Fruit fly (Drosophila melanogaster) Kc167 (cell line): ENCODE data around the gene CG7326.

Experiments used
- Myc ChIP-seq: fragments of >200 bp; optimal IDR thresholded peaks from 2 replicates; lab custom pipeline; 2017; ENCODE audit warnings: missing external identifiers
- Sin3A ChIP-seq: fragments of >200 bp; optimal IDR thresholded peaks from 2 replicates; lab custom pipeline; 2018; ENCODE audit warnings: missing external identifiers
- h ChIP-seq: fragments of >200 bp; optimal IDR thresholded peaks from 3 replicates; lab custom pipeline; 2018; ENCODE audit warnings: missing external identifiers
- insv ChIP-seq: fragments of >200 bp; optimal IDR thresholded peaks from 3 replicates; lab custom pipeline; 2018; ENCODE audit warnings: missing external identifiers
- psq ChIP-seq: fragments of >200 bp; optimal IDR thresholded peaks from 2 replicates; lab custom pipeline; 2017; ENCODE audit warnings: missing external identifiers
- ttk ChIP-seq: sonication (Bioruptor generic); optimal IDR thresholded peaks from 2 replicates; lab custom pipeline; 2017; ENCODE audit warnings: missing external identifiers

Gene CG7326

dm6 chrX:18838929-18839576, 24.5 kb downstream of the CG7326 start:
- no peak for TF ChIP-seq Sin3A (lab: Kevin White, UChicago)
- no peak for TF ChIP-seq ttk (lab: Kevin White, UChicago)
- TF ChIP-seq psq (lab: Kevin White, UChicago): no peak
- TF ChIP-seq Myc: no peak
- TF ChIP-seq h (lab: Kevin White, UChicago): no peak
- TF ChIP-seq insv (lab: Kevin White, UChicago): no peak

- TF ChIP-seq Sin3A (lab: Kevin White, UChicago) (no peak), Myc (no peak), ttk (lab: Kevin White, UChicago) (no peak), h (lab: Kevin White, UChicago) (no peak), insv (lab: Kevin White, UChicago) (no peak), psq (lab: Kevin White, UChicago) (no peak)
These were observed 25.1 kb downstream of the CG7326 start for dm6 chrX:18838470-18838869.

dm6 chrX:18837046-18837445, 26.5 kb downstream of the CG7326 start:
- TF ChIP-seq Sin3A (lab: Kevin White, UChicago): no peak
- no peak for TF ChIP-seq insv (lab: Kevin White, UChicago)
- TF ChIP-seq psq (lab: Kevin White, UChicago): no peak
- TF ChIP-seq h (lab: Kevin White, UChicago): no peak
- TF ChIP-seq ttk (lab: Kevin White, UChicago): no peak
- TF ChIP-seq Myc: no peak

- TF ChIP-seq Sin3A (lab: Kevin White, UChicago): no peak
- no peak for TF ChIP-seq h (lab: Kevin White, UChicago)
These were observed 27.3 kb downstream of the CG7326 start for dm6 chrX:18836315-18836714.

- TF ChIP-seq h (lab: Kevin White, UChicago): no peak
- TF ChIP-seq psq (lab: Kevin White, UChicago): no peak
- TF ChIP-seq insv (lab: Kevin White, UChicago): no peak
- no peak for TF ChIP-seq Sin3A (lab: Kevin White, UChicago)
- TF ChIP-seq Myc: no peak
- TF ChIP-seq ttk (lab: Kevin White, UChicago): no peak
These were observed 28.1 kb downstream of the CG7326 start for dm6 chrX:18835500-18835899.

dm6 chrX:18835003-18835402, 28.6 kb downstream of the CG7326 start:
- TF ChIP-seq h (lab: Kevin White, UChicago): no peak
- no peak for TF ChIP-seq psq (lab: Kevin White, UChicago)
- TF ChIP-seq Sin3A (lab: Kevin White, UChicago): no peak
- TF ChIP-seq insv (lab: Kevin White, UChicago): no peak
- TF ChIP-seq ttk (lab: Kevin White, UChicago): no peak
- no peak for TF ChIP-seq Myc

- TF ChIP-seq insv (lab: Kevin White, UChicago): no peak
- TF ChIP-seq Sin3A (lab: Kevin White, UChicago): no peak
- no peak for TF ChIP-seq h (lab: Kevin White, UChicago)
- no peak for TF ChIP-seq ttk (lab: Kevin White, UChicago)
- TF ChIP-seq psq (lab: Kevin White, UChicago): no peak
- TF ChIP-seq Myc: no peak
These were observed 29.2 kb downstream of the CG7326 start for dm6 chrX:18834399-18834798.

dm6 chrX:18832371-18832852, 31.2 kb downstream of the CG7326 start, which contains the start of gene Pvf1:
Gene Pvf1 (plus strand): TSS chrX:18832682.
- no peak for TF ChIP-seq Sin3A (lab: Kevin White, UChicago)
- TF ChIP-seq insv (lab: Kevin White, UChicago): no peak
- no peak for TF ChIP-seq h (lab: Kevin White, UChicago)
- TF ChIP-seq Myc: no peak
- TF ChIP-seq psq (lab: Kevin White, UChicago): no peak

- no peak for TF ChIP-seq ttk (lab: Kevin White, UChicago)
- TF ChIP-seq h (lab: Kevin White, UChicago): no peak
- TF ChIP-seq insv (lab: Kevin White, UChicago): no peak
- no peak for TF ChIP-seq Sin3A (lab: Kevin White, UChicago)
- no peak for TF ChIP-seq Myc
These were observed 33.2 kb downstream of the CG7326 start, which contains the start of gene CG7101 for dm6 chrX:18830396-18830795. Gene CG7101 (plus strand): TSS chrX:18830591.

dm6 chrX:18814944-18815343, 48.6 kb downstream of the CG7326 start:
- TF ChIP-seq Sin3A (lab: Kevin White, UChicago) (no peak), ttk (lab: Kevin White, UChicago) (no peak), Myc (no peak), insv (lab: Kevin White, UChicago) (no peak), h (lab: Kevin White, UChicago) (no peak), psq (lab: Kevin White, UChicago) (no peak)

dm6 chrX:18814373-18814772, 49.2 kb downstream of the CG7326 start:
- TF ChIP-seq psq (lab: Kevin White, UChicago) (no peak), Myc (no peak), insv (lab: Kevin White, UChicago) (no peak), h (lab: Kevin White, UChicago) (no peak)

dm6 chrX:18813049-18813448, 50.5 kb downstream of the CG7326 start, which contains the start of gene CG42450:
Gene CG42450 (plus strand): TSS chrX:18813297.
- TF ChIP-seq insv (lab: Kevin White, UChicago) (no peak), Sin3A (lab: Kevin White, UChicago) (no peak), ttk (lab: Kevin White, UChicago) (no peak), psq (lab: Kevin White, UChicago) (no peak), h (lab: Kevin White, UChicago) (no peak), Myc (no peak)
